Worm (Caenorhabditis elegans) whole organism, L4 larva: ENCODE data around the gene col-74.

Experiments used
- D1046.2 ChIP-seq: fragments of 200-800 bp; sonication (Bioruptor generic); IDR thresholded peaks from 2 replicates; pipeline ENCODE4 v1.3.6; 2022; ENCODE audit warnings: missing genetic modification characterization, missing compliant biosample characterization
- F37D6.2 ChIP-seq: sonication (generic microtip); optimal IDR thresholded peaks from 2 replicates; lab custom pipeline; 2016; ENCODE audit warnings: mild to moderate bottlenecking, missing genetic modification characterization, missing compliant biosample characterization
- F44E2.7 ChIP-seq: fragments of 200-800 bp; sonication (Bioruptor generic); IDR thresholded peaks from 2 replicates; pipeline ENCODE4 v2.1.2; 2022; ENCODE audit warnings: missing genetic modification characterization, missing compliant biosample characterization
- F49E8.2 ChIP-seq: sonication (generic microtip); optimal IDR thresholded peaks from 2 replicates; lab custom pipeline; 2016; ENCODE audit warnings: missing compliant biosample characterization, mild to moderate bottlenecking, missing genetic modification characterization, borderline replicate concordance
- T20F7.1 ChIP-seq: fragments of 200-800 bp; sonication (Bioruptor generic); optimal IDR thresholded peaks from 2 replicates; lab custom pipeline; 2018; ENCODE audit warnings: mild to moderate bottlenecking, missing genetic modification characterization, missing compliant biosample characterization
- Y105C5A.15 ChIP-seq: fragments of 200-800 bp; sonication (Bioruptor generic); IDR thresholded peaks from 2 replicates; pipeline ENCODE4 v1.3.6; 2022; ENCODE audit warnings: missing genetic modification characterization, missing compliant biosample characterization
- Y75B8A.6 ChIP-seq: fragments of 200-800 bp; sonication (Bioruptor generic); IDR thresholded peaks from 2 replicates; pipeline ENCODE4 v1.3.6; 2022; ENCODE audit warnings: missing genetic modification reagents, missing genetic modification characterization, missing compliant biosample characterization
- aly-2 ChIP-seq: sonication (generic microtip); optimal IDR thresholded peaks from 2 replicates; lab custom pipeline; 2018; ENCODE audit warnings: missing biosample characterization, missing genetic modification characterization
- arid-1 ChIP-seq: fragments of 200-800 bp; sonication (Bioruptor generic); conservative IDR thresholded peaks from 2 replicates; pipeline ENCODE4 v1.3.6; 2022; ENCODE audit warnings: missing genetic modification reagents, missing genetic modification characterization, missing compliant biosample characterization
- ceh-20 ChIP-seq: fragments of 200-800 bp; sonication (Bioruptor generic); IDR thresholded peaks from 2 replicates; pipeline ENCODE4 v1.3.6; 2022; ENCODE audit warnings: missing genetic modification reagents, missing genetic modification characterization, missing compliant biosample characterization
- ceh-28 ChIP-seq: fragments of 150-350 bp; optimal IDR thresholded peaks from 2 replicates; lab custom pipeline; 2014; ENCODE audit warnings: missing biosample characterization, missing genetic modification reagents, missing genetic modification characterization
- ceh-62 ChIP-seq: sonication (generic microtip); optimal IDR thresholded peaks from 2 replicates; lab custom pipeline; 2017; ENCODE audit warnings: missing biosample characterization, missing genetic modification characterization
- ceh-82 ChIP-seq: sonication (generic microtip); optimal IDR thresholded peaks from 2 replicates; lab custom pipeline; 2017; ENCODE audit warnings: missing biosample characterization, missing genetic modification characterization
- ctbp-1 ChIP-seq: fragments of 200-800 bp; sonication (Bioruptor generic); IDR thresholded peaks from 2 replicates; pipeline ENCODE4 v1.3.6; 2022; ENCODE audit warnings: missing genetic modification reagents, missing genetic modification characterization, missing compliant biosample characterization
- daf-12 ChIP-seq: fragments of 150-350 bp; optimal IDR thresholded peaks from 2 replicates; lab custom pipeline; 2014; ENCODE audit warnings: missing biosample characterization, missing genetic modification reagents, missing genetic modification characterization
- dmd-6 ChIP-seq: fragments of 200-800 bp; sonication (Bioruptor generic); IDR thresholded peaks from 2 replicates; pipeline ENCODE4 v1.3.6; 2022; ENCODE audit warnings: missing genetic modification reagents, missing genetic modification characterization, missing compliant biosample characterization
- dpl-1 ChIP-seq: fragments of 150-350 bp; optimal IDR thresholded peaks from 2 replicates; lab custom pipeline; 2014; ENCODE audit warnings: missing biosample characterization, missing genetic modification reagents, missing genetic modification characterization
- dve-1 ChIP-seq: sonication (generic microtip); optimal IDR thresholded peaks from 2 replicates; lab custom pipeline; 2017; ENCODE audit warnings: antibody characterized with exemption, mild to moderate bottlenecking, missing genetic modification characterization, missing compliant biosample characterization; ENCODE audit not compliant: insufficient read depth
- egl-27 ChIP-seq: sonication (generic microtip); optimal IDR thresholded peaks from 3 replicates; lab custom pipeline; 2017; ENCODE audit warnings: missing biosample characterization, missing genetic modification reagents, missing genetic modification characterization
- fkh-10 ChIP-seq: fragments of 150-350 bp; optimal IDR thresholded peaks from 2 replicates; lab custom pipeline; 2014; ENCODE audit warnings: missing biosample characterization, missing genetic modification reagents, missing genetic modification characterization
- hif-1 ChIP-seq, 2 experiments: sonication (generic microtip); optimal IDR thresholded peaks; 2 replicates each; lab custom pipeline; 2016 to 2017; ENCODE audit warnings: missing compliant biosample characterization in 2 of 2, missing genetic modification characterization in 2 of 2, missing genetic modification reagents in 2 of 2, missing genotype in 2 of 2, mild to moderate bottlenecking in 1 of 2
- lin-38 ChIP-seq: fragments of 200-800 bp; sonication (Bioruptor generic); IDR thresholded peaks from 2 replicates; pipeline ENCODE4 v1.3.6; 2022; ENCODE audit warnings: missing genetic modification reagents, missing genetic modification characterization, missing compliant biosample characterization
- lsy-2 ChIP-seq, 2 experiments: fragments of 150-350 bp in 1 of 2; sonication (generic microtip) in 1 of 2; optimal IDR thresholded peaks; 2 replicates each; lab custom pipeline; 2014 to 2017; ENCODE audit warnings: missing biosample characterization in 2 of 2, missing genetic modification characterization in 2 of 2
- madf-9 ChIP-seq: fragments of 200-800 bp; sonication (Bioruptor generic); conservative IDR thresholded peaks from 2 replicates; pipeline ENCODE4 v1.3.6; 2022; ENCODE audit warnings: missing genetic modification reagents, missing genetic modification characterization, missing compliant biosample characterization
- mep-1 ChIP-seq: fragments of 150-350 bp; sonication (generic microtip); optimal IDR thresholded peaks from 3 replicates; lab custom pipeline; 2014; ENCODE audit warnings: missing biosample characterization, missing genetic modification characterization
- mxl-3 ChIP-seq: fragments of 200-800 bp; sonication (Bioruptor generic); optimal IDR thresholded peaks from 2 replicates; lab custom pipeline; 2018; ENCODE audit warnings: mild to moderate bottlenecking, missing genetic modification characterization, missing compliant biosample characterization
- nhr-10 ChIP-seq: fragments of 150-350 bp; optimal IDR thresholded peaks from 2 replicates; lab custom pipeline; 2014; ENCODE audit warnings: missing biosample characterization, missing genetic modification characterization
- nhr-102 ChIP-seq: sonication (generic microtip); optimal IDR thresholded peaks from 2 replicates; lab custom pipeline; 2016; ENCODE audit warnings: mild to moderate bottlenecking, missing genetic modification characterization, moderate library complexity, missing compliant biosample characterization
- nhr-111 ChIP-seq: fragments of 200-800 bp; sonication (Bioruptor generic); optimal IDR thresholded peaks from 2 replicates; lab custom pipeline; 2018; ENCODE audit warnings: mild to moderate bottlenecking, missing genetic modification characterization, missing compliant biosample characterization
- nhr-41 ChIP-seq: fragments of 200-800 bp; sonication (Bioruptor generic); IDR thresholded peaks from 2 replicates; pipeline ENCODE4 v1.3.6; 2022; ENCODE audit warnings: missing genetic modification reagents, missing genetic modification characterization, missing compliant biosample characterization
- nhr-42 ChIP-seq: fragments of 200-800 bp; sonication (Bioruptor generic); IDR thresholded peaks from 2 replicates; pipeline ENCODE4 v1.3.6; 2022; ENCODE audit warnings: missing genetic modification characterization, missing compliant biosample characterization
- nhr-48 ChIP-seq: sonication (generic microtip); optimal IDR thresholded peaks from 2 replicates; lab custom pipeline; 2016; ENCODE audit warnings: mild to moderate bottlenecking, missing genetic modification characterization, missing compliant biosample characterization
- nhr-6 ChIP-seq: fragments of 150-350 bp; optimal IDR thresholded peaks from 2 replicates; lab custom pipeline; 2014; ENCODE audit warnings: missing biosample characterization, missing genetic modification characterization
- nhr-76 ChIP-seq: fragments of 150-350 bp; optimal IDR thresholded peaks from 2 replicates; lab custom pipeline; 2014; ENCODE audit warnings: missing biosample characterization, missing genetic modification characterization
- nhr-77 ChIP-seq: fragments of 150-350 bp; optimal IDR thresholded peaks from 2 replicates; lab custom pipeline; 2014; ENCODE audit warnings: missing biosample characterization, missing genetic modification characterization
- pha-4 ChIP-seq, 2 experiments: fragments of 150-350 bp in 1 of 2; fragments of 200-800 bp in 1 of 2; sonication (Bioruptor generic) in 1 of 2; IDR thresholded peaks in 1 of 2; optimal IDR thresholded peaks in 1 of 2; 2 replicates each; pipeline versions ENCODE4 v1.3.6 to Lab custom; 2014 to 2022; ENCODE audit warnings: missing genetic modification characterization in 2 of 2, missing genetic modification reagents in 2 of 2, missing biosample characterization in 1 of 2, missing compliant biosample characterization in 1 of 2
- saeg-2 ChIP-seq: fragments of 200-800 bp; sonication (Bioruptor generic); IDR thresholded peaks from 2 replicates; pipeline ENCODE4 v1.3.6; 2022; ENCODE audit warnings: missing genetic modification reagents, missing genetic modification characterization, missing compliant biosample characterization
- sdz-12 ChIP-seq: fragments of 200-800 bp; sonication (Bioruptor generic); optimal IDR thresholded peaks from 2 replicates; lab custom pipeline; 2018; ENCODE audit warnings: mild to moderate bottlenecking, missing genetic modification characterization, missing compliant biosample characterization
- set-16 ChIP-seq: fragments of 200-800 bp; sonication (Bioruptor generic); IDR thresholded peaks from 2 replicates; pipeline ENCODE4 v1.3.6; 2022; ENCODE audit warnings: missing genetic modification reagents, missing genetic modification characterization, missing compliant biosample characterization
- snpc-1.2 ChIP-seq: fragments of 200-800 bp; sonication (Bioruptor generic); IDR thresholded peaks from 2 replicates; pipeline ENCODE4 v1.3.6; 2022; ENCODE audit warnings: missing genetic modification reagents, missing genetic modification characterization, missing compliant biosample characterization
- snpc-4 ChIP-seq: fragments of 150-350 bp; optimal IDR thresholded peaks from 2 replicates; lab custom pipeline; 2014; ENCODE audit warnings: missing biosample characterization, missing genetic modification characterization
- spr-1 ChIP-seq: sonication (generic microtip); optimal IDR thresholded peaks from 2 replicates; lab custom pipeline; 2016; ENCODE audit warnings: mild to moderate bottlenecking, missing genetic modification characterization, missing compliant biosample characterization
- tag-97 ChIP-seq: fragments of 200-800 bp; sonication (Bioruptor generic); IDR thresholded peaks from 2 replicates; pipeline ENCODE4 v1.3.6; 2022; ENCODE audit warnings: missing genetic modification characterization, missing compliant biosample characterization
- tra-1 ChIP-seq: fragments of 200-800 bp; sonication (Bioruptor generic); IDR thresholded peaks from 2 replicates; pipeline ENCODE4 v1.3.6; 2022; ENCODE audit warnings: missing genetic modification reagents, missing genetic modification characterization, missing compliant biosample characterization
- unc-130 ChIP-seq: sonication (generic microtip); optimal IDR thresholded peaks from 2 replicates; lab custom pipeline; 2016; ENCODE audit warnings: missing genetic modification reagents, missing genetic modification characterization, missing compliant biosample characterization
- vab-7 ChIP-seq: fragments of 200-800 bp; sonication (Bioruptor generic); IDR thresholded peaks from 2 replicates; pipeline ENCODE4 v1.3.6; 2022; ENCODE audit warnings: missing genetic modification reagents, missing genetic modification characterization, missing compliant biosample characterization
- zfp-2 ChIP-seq: sonication (generic microtip); optimal IDR thresholded peaks from 2 replicates; lab custom pipeline; 2016; ENCODE audit warnings: mild to moderate bottlenecking, missing genetic modification characterization, missing compliant biosample characterization
- zfp-3 ChIP-seq: fragments of 200-800 bp; sonication (Bioruptor generic); conservative IDR thresholded peaks from 2 replicates; pipeline ENCODE4 v1.3.6; 2022; ENCODE audit warnings: missing genetic modification reagents, missing genetic modification characterization, missing compliant biosample characterization
- ztf-11 ChIP-seq: fragments of 150-350 bp; optimal IDR thresholded peaks from 2 replicates; lab custom pipeline; 2014; ENCODE audit warnings: missing biosample characterization, missing genetic modification characterization
- ztf-7 ChIP-seq: fragments of 150-350 bp; optimal IDR thresholded peaks from 2 replicates; lab custom pipeline; 2014; ENCODE audit warnings: missing biosample characterization, missing genetic modification characterization

The col-74 gene

ce11 chrII:5818298-5818697, 11.9 kb upstream of the col-74 start, which contains the start of gene ZK1248.4:
Gene ZK1248.4, plus strand, starts transcription at chrII:5818598.
- TF ChIP-seq nhr-42 (GFP tag; lab: Robert Waterston, UW) = no peak
- TF ChIP-seq ztf-11 (tag; lab: Kevin White, UChicago) = no peak
- no peak for TF ChIP-seq zfp-2 (tag; lab: Kevin White, UChicago)
- no peak for TF ChIP-seq mxl-3 (GFP tag; lab: Kevin White, UChicago)
- no peak for TF ChIP-seq Y105C5A.15 (GFP tag; lab: Robert Waterston, UW)
- TF ChIP-seq ceh-62 (tag; lab: Kevin White, UChicago) = no peak
- no peak for TF ChIP-seq nhr-77 (tag; lab: Kevin White, UChicago)
- TF ChIP-seq ztf-7 (tag; lab: Kevin White, UChicago) = no peak
- no peak for TF ChIP-seq mep-1
- no peak for TF ChIP-seq ceh-28 (tag; lab: Kevin White, UChicago)
- TF ChIP-seq T20F7.1 (GFP tag; lab: Kevin White, UChicago) = no peak
- no peak for TF ChIP-seq arid-1 (GFP tag; lab: Robert Waterston, UW)
- no peak for TF ChIP-seq saeg-2 (GFP tag; lab: Robert Waterston, UW)
- no peak for TF ChIP-seq dve-1
- no peak for TF ChIP-seq sdz-12 (GFP tag; lab: Kevin White, UChicago)
- TF ChIP-seq ceh-82 = no peak
- TF ChIP-seq F44E2.7 (GFP tag; lab: Robert Waterston, UW) = no peak

- TF ChIP-seq D1046.2 (no peak), Y75B8A.6 (no peak), zfp-3 (GFP tag; lab: Robert Waterston, UW) (no peak), vab-7 (GFP tag; lab: Robert Waterston, UW) (0 out of 2 replicates have a peak, but pooled peaks have one; percentile 23), ctbp-1 (GFP tag; lab: Robert Waterston, UW) (no peak), F37D6.2 (tag; lab: Kevin White, UChicago) (no peak), egl-27 (tag; lab: Kevin White, UChicago) (no peak), snpc-1.2 (GFP tag; lab: Robert Waterston, UW) (0 out of 2 replicates have a peak, but pooled peaks have one; percentile 9), ztf-7 (tag; lab: Kevin White, UChicago) (no peak), nhr-76 (tag; lab: Kevin White, UChicago) (no peak), nhr-102 (no peak), nhr-10 (no peak), lin-38 (GFP tag; lab: Robert Waterston, UW) (peak; percentile 90), dpl-1 (peak; percentile 24), madf-9 (GFP tag; lab: Robert Waterston, UW) (peak; percentile 47; the same call in 1 of the 2 replicates), lsy-2 (tag; optimal IDR thresholded peaks at IDR 0.05; lab: Kevin White, UChicago) (no peak), hif-1 (tag; optimal IDR thresholded peaks at IDR 0.05; lab: Kevin White, UChicago) (peak in 1 of 2 experiments; percentile 54), set-16 (no peak), snpc-4 (no peak), nhr-111 (no peak), arid-1 (GFP tag; lab: Robert Waterston, UW) (no peak), fkh-10 (GFP tag; lab: Kevin White, UChicago) (no peak), ceh-20 (GFP tag; lab: Robert Waterston, UW) (no peak), tag-97 (no peak), spr-1 (tag; lab: Kevin White, UChicago) (no peak), nhr-6 (tag; lab: Kevin White, UChicago) (no peak), dmd-6 (peak; percentile 34), pha-4 (GFP tag; IDR thresholded peaks at IDR 0.05; lab: Robert Waterston, UW) (no peak), pha-4 (tag; optimal IDR thresholded peaks at IDR 0.05; lab: Kevin White, UChicago) (no peak), daf-12 (no peak), nhr-41 (GFP tag; lab: Robert Waterston, UW) (no peak), F49E8.2 (tag; lab: Kevin White, UChicago) (no peak), aly-2 (no peak), nhr-48 (no peak), tra-1 (GFP tag; lab: Robert Waterston, UW) (0 out of 2 replicates have a peak, but pooled peaks have one; percentile 21), saeg-2 (GFP tag; lab: Robert Waterston, UW) (no peak), unc-130 (GFP tag; lab: Kevin White, UChicago) (peak; percentile 91)
These were observed 10.5 kb upstream of the col-74 start for ce11 chrII:5819655-5820054.
